Fruit fly (Drosophila melanogaster): ENCODE data around the gene TwdlJ.

dm6 chr3R:26628624-26629023 is 1.1 kb upstream of the TwdlJ start, which contains the start of gene TwdlK:
- TF ChIP-seq Dll (optimal IDR thresholded peaks at IDR 0.05) (no peak), EcR (GFP tag; optimal IDR thresholded peaks at IDR 0.05) (no peak), psq (optimal IDR thresholded peaks at IDR 0.05) (no peak)
